Fruit fly (Drosophila melanogaster): Measurements from ENCODE around the gene CG31627.

dm6 chr2L:21168295-21169159 lies 4.5 kb upstream of the CG31627 start, which contains the start of the genes mAcon1, CG43345 and CG43346:
- TF ChIP-seq CG9948 (tag; optimal IDR thresholded peaks at IDR 0.05) (peak; percentile 62), CG13204 (GFP tag; optimal IDR thresholded peaks at IDR 0.05) (no peak), fd96Ca (GFP tag; IDR thresholded peaks at IDR 0.05) (peak; percentile 71), CG8301 (tag; optimal IDR thresholded peaks at IDR 0.05) (peak; percentile 66)

Data from whole organism, pupa.